Worm (Caenorhabditis elegans) whole organism, L1 larva: ENCODE measurements around the gene set-25.

ENCODE experiments used
- aha-1 ChIP-seq: fragments of 150-350 bp; optimal IDR thresholded peaks from 2 replicates; lab custom pipeline; 2014; ENCODE audit warnings: missing biosample characterization, missing genetic modification characterization
- ceh-82 ChIP-seq, 3 experiments: fragments of 150-350 bp in 1 of 3; sonication (generic microtip) in 2 of 3; optimal IDR thresholded peaks; 2 replicates each; lab custom pipeline; 2014 to 2017; ENCODE audit warnings: missing biosample characterization in 3 of 3, missing genetic modification characterization in 3 of 3
- ceh-88 ChIP-seq: fragments of 200-800 bp; sonication (Bioruptor generic); IDR thresholded peaks from 2 replicates; pipeline ENCODE4 v1.3.6; 2022; ENCODE audit warnings: missing genetic modification characterization, missing compliant biosample characterization
- dpl-1 ChIP-seq, 3 experiments: fragments of 150-350 bp in 2 of 3; sonication (generic microtip) in 1 of 3; optimal IDR thresholded peaks; 2 replicates each; lab custom pipeline; 2014 to 2017; ENCODE audit warnings: missing biosample characterization in 3 of 3, missing genetic modification characterization in 3 of 3, missing genetic modification reagents in 3 of 3
- dsc-1 ChIP-seq: sonication (generic microtip); optimal IDR thresholded peaks from 2 replicates; lab custom pipeline; 2016; ENCODE audit warnings: mild to moderate bottlenecking, missing genetic modification characterization, missing compliant biosample characterization
- efl-1 ChIP-seq, 4 experiments: fragments of 150-350 bp; optimal IDR thresholded peaks in 3 of 4; peaks in 1 of 4; 1 replicate in 1 of 4; 2 replicates in 3 of 4; lab custom pipeline; 2014; ENCODE audit warnings: missing biosample characterization in 2 of 4, missing genetic modification characterization in 2 of 4, missing genetic modification reagents in 2 of 4
- fkh-10 ChIP-seq: sonication (generic microtip); optimal IDR thresholded peaks from 2 replicates; lab custom pipeline; 2017; ENCODE audit warnings: missing biosample characterization, missing genetic modification reagents, missing genetic modification characterization
- fkh-4 ChIP-seq: sonication (generic microtip); optimal IDR thresholded peaks from 2 replicates; lab custom pipeline; 2016; ENCODE audit warnings: missing compliant biosample characterization, missing genetic modification characterization, borderline replicate concordance
- grh-1 ChIP-seq: fragments of 200-800 bp; sonication (Bioruptor generic); IDR thresholded peaks from 2 replicates; pipeline ENCODE4 v1.3.6; 2022; ENCODE audit warnings: missing genetic modification reagents, missing genetic modification characterization, missing compliant biosample characterization
- hlh-4 ChIP-seq: sonication (generic microtip); optimal IDR thresholded peaks from 2 replicates; lab custom pipeline; 2016; ENCODE audit warnings: mild to moderate bottlenecking, missing genetic modification characterization, missing compliant biosample characterization
- hpl-2 ChIP-seq: fragments of 150-350 bp; optimal IDR thresholded peaks from 2 replicates; lab custom pipeline; 2014; ENCODE audit warnings: missing biosample characterization, missing genetic modification reagents, missing genetic modification characterization
- irx-1 ChIP-seq: sonication (generic microtip); optimal IDR thresholded peaks from 2 replicates; lab custom pipeline; 2016; ENCODE audit warnings: missing genetic modification characterization, missing compliant biosample characterization
- lin-14 ChIP-seq: fragments of 200-800 bp; sonication (Bioruptor generic); optimal IDR thresholded peaks from 2 replicates; lab custom pipeline; 2018; ENCODE audit warnings: mild to moderate bottlenecking, missing genetic modification characterization, moderate library complexity, missing compliant biosample characterization
- lin-15B ChIP-seq: fragments of 150-350 bp; sonication (generic microtip); optimal IDR thresholded peaks from 3 replicates; lab custom pipeline; 2014; ENCODE audit warnings: missing biosample characterization, missing genetic modification characterization
- lin-35 ChIP-seq, 2 experiments: fragments of 150-350 bp; optimal IDR thresholded peaks; 2 replicates each; lab custom pipeline; 2014; ENCODE audit warnings: missing biosample characterization in 2 of 2, missing genetic modification characterization in 2 of 2, missing genetic modification reagents in 2 of 2
- lsy-2 ChIP-seq, 2 experiments: fragments of 150-350 bp; optimal IDR thresholded peaks; 2 replicates each; lab custom pipeline; 2014; ENCODE audit warnings: missing biosample characterization in 2 of 2, missing genetic modification characterization in 2 of 2
- mab-9 ChIP-seq: fragments of 200-800 bp; sonication (Bioruptor generic); IDR thresholded peaks from 2 replicates; pipeline ENCODE4 v1.3.6; 2022; ENCODE audit warnings: missing genetic modification reagents, missing genetic modification characterization, missing compliant biosample characterization
- mef-2 ChIP-seq: fragments of 150-350 bp; optimal IDR thresholded peaks from 2 replicates; lab custom pipeline; 2014; ENCODE audit warnings: missing biosample characterization, missing genetic modification characterization
- nhr-11 ChIP-seq: fragments of 150-350 bp; optimal IDR thresholded peaks from 2 replicates; lab custom pipeline; 2014; ENCODE audit warnings: missing biosample characterization, missing genetic modification characterization
- nhr-19 ChIP-seq: fragments of 200-800 bp; sonication (Bioruptor generic); conservative IDR thresholded peaks from 2 replicates; pipeline ENCODE4 v1.3.6; 2022; ENCODE audit warnings: missing genetic modification characterization, missing compliant biosample characterization
- nhr-20 ChIP-seq: sonication (generic microtip); optimal IDR thresholded peaks from 2 replicates; lab custom pipeline; 2016; ENCODE audit warnings: mild to moderate bottlenecking, missing genetic modification characterization, missing compliant biosample characterization
- nhr-47 ChIP-seq: sonication (generic microtip); optimal IDR thresholded peaks from 2 replicates; lab custom pipeline; 2016; ENCODE audit warnings: mild to moderate bottlenecking, missing genetic modification characterization, moderate library complexity, missing compliant biosample characterization
- nhr-71 ChIP-seq: sonication (generic microtip); optimal IDR thresholded peaks from 2 replicates; lab custom pipeline; 2016; ENCODE audit warnings: mild to moderate bottlenecking, missing genetic modification characterization, moderate library complexity, missing compliant biosample characterization
- nhr-77 ChIP-seq: fragments of 150-350 bp; optimal IDR thresholded peaks from 2 replicates; lab custom pipeline; 2014; ENCODE audit warnings: missing biosample characterization, missing genetic modification characterization
- nhr-84 ChIP-seq: sonication (generic microtip); optimal IDR thresholded peaks from 2 replicates; lab custom pipeline; 2017; ENCODE audit warnings: missing biosample characterization, missing genetic modification characterization
- nhr-85 ChIP-seq: sonication (generic microtip); peaks from one replicate; lab custom pipeline; 2016; ENCODE audit warnings: missing genetic modification characterization, inconsistent platforms, missing compliant biosample characterization
- nhr-90 ChIP-seq: sonication (generic microtip); optimal IDR thresholded peaks from 2 replicates; lab custom pipeline; 2016; ENCODE audit warnings: mild to moderate bottlenecking, missing genetic modification characterization, missing compliant biosample characterization; ENCODE audit not compliant: poor library complexity
- pqm-1 ChIP-seq: sonication (generic microtip); optimal IDR thresholded peaks from 3 replicates; lab custom pipeline; 2017; ENCODE audit warnings: missing biosample characterization, missing genetic modification characterization
- rnt-1 ChIP-seq: sonication (generic microtip); optimal IDR thresholded peaks from 2 replicates; lab custom pipeline; 2016; ENCODE audit warnings: mild to moderate bottlenecking, missing genetic modification characterization, moderate library complexity, missing compliant biosample characterization
- skn-1 ChIP-seq: fragments of 150-350 bp; optimal IDR thresholded peaks from 2 replicates; lab custom pipeline; 2014; ENCODE audit warnings: missing biosample characterization, missing genetic modification characterization
- snu-23 ChIP-seq: sonication (generic microtip); optimal IDR thresholded peaks from 2 replicates; lab custom pipeline; 2016; ENCODE audit warnings: missing genetic modification characterization, missing compliant biosample characterization
- sox-4 ChIP-seq: sonication (generic microtip); optimal IDR thresholded peaks from 2 replicates; lab custom pipeline; 2016; ENCODE audit warnings: missing genetic modification characterization, missing compliant biosample characterization
- sup-37 ChIP-seq: fragments of 200-800 bp; sonication (Bioruptor generic); optimal IDR thresholded peaks from 2 replicates; lab custom pipeline; 2018; ENCODE audit warnings: mild to moderate bottlenecking, missing genetic modification characterization, missing compliant biosample characterization
- tlp-1 ChIP-seq: fragments of 150-350 bp; optimal IDR thresholded peaks from 2 replicates; lab custom pipeline; 2014; ENCODE audit warnings: missing biosample characterization, missing genetic modification characterization
- unc-30 ChIP-seq: sonication (generic microtip); optimal IDR thresholded peaks from 2 replicates; lab custom pipeline; 2017; ENCODE audit warnings: missing biosample characterization, missing genetic modification characterization
- unc-62 ChIP-seq: fragments of 150-350 bp; optimal IDR thresholded peaks from 2 replicates; lab custom pipeline; 2014; ENCODE audit warnings: missing biosample characterization, missing genetic modification reagents, missing genetic modification characterization
- unc-86 ChIP-seq: sonication (generic microtip); optimal IDR thresholded peaks from 2 replicates; lab custom pipeline; 2016; ENCODE audit warnings: missing genetic modification characterization, missing compliant biosample characterization
- unc-98 ChIP-seq: fragments of 200-800 bp; sonication (Bioruptor generic); IDR thresholded peaks from 2 replicates; pipeline ENCODE4 v1.3.6; 2022; ENCODE audit warnings: missing genetic modification characterization, missing compliant biosample characterization
- vab-15 ChIP-seq: sonication (generic microtip); optimal IDR thresholded peaks from 2 replicates; lab custom pipeline; 2017; ENCODE audit warnings: missing genotype, mild to moderate bottlenecking, missing genetic modification characterization, missing compliant biosample characterization
- xbp-1 ChIP-seq: sonication (generic microtip); optimal IDR thresholded peaks from 2 replicates; lab custom pipeline; 2016; ENCODE audit warnings: missing genetic modification characterization, missing compliant biosample characterization
- zag-1 ChIP-seq: fragments of 150-350 bp; optimal IDR thresholded peaks from 2 replicates; lab custom pipeline; 2014; ENCODE audit warnings: missing biosample characterization, missing genetic modification characterization
- zip-4 ChIP-seq: fragments of 200-800 bp; sonication (Bioruptor generic); optimal IDR thresholded peaks from 2 replicates; lab custom pipeline; 2018; ENCODE audit warnings: mild to moderate bottlenecking, missing genetic modification characterization, moderate library complexity, missing compliant biosample characterization
- ztf-4 ChIP-seq: fragments of 150-350 bp; optimal IDR thresholded peaks from 2 replicates; lab custom pipeline; 2014; ENCODE audit warnings: missing biosample characterization, missing genetic modification characterization

Gene set-25

ce11 chrIII:13292971-13293514 is at the start of gene set-25:
TSS of gene set-25 (minus strand) at chrIII:13293090.
- TF ChIP-seq nhr-47 (tag; lab: Kevin White, UChicago) (peak; percentile 14), dpl-1 (GFP tag; optimal IDR thresholded peaks at IDR 0.05; lab: Kevin White, UChicago) (peak in 1 of 3 experiments; percentile 31), dsc-1 (peak; percentile 4), nhr-71 (tag; lab: Kevin White, UChicago) (peak; percentile 44), nhr-85 (tag; lab: Kevin White, UChicago) (peak; percentile 38), lin-14 (GFP tag; lab: Kevin White, UChicago) (peak; percentile 26), lsy-2 (tag; optimal IDR thresholded peaks at IDR 0.05; lab: Kevin White, UChicago) (peak in 1 of 2 experiments; percentile 23), ceh-88 (0 out of 2 replicates have a peak, but pooled peaks have one; percentile 34), efl-1 (optimal IDR thresholded peaks at IDR 0.05; lab: Kevin White, UChicago) (peak in 1 of 2 experiments; percentile 23), efl-1 (GFP tag; optimal IDR thresholded peaks at IDR 0.05 in 1 of 2; lab: Kevin White, UChicago) (peak in 1 of 2 experiments; percentile 63), nhr-19 (peak; percentile 36), snu-23 (peak; percentile 9)

ce11 chrIII:13342079-13342734 is 49.3 kb upstream of the set-25 start, which contains the start of gene dro-1:
TSS of gene dro-1 (plus strand) at chrIII:13342684.
- TF ChIP-seq mef-2 (tag; lab: Kevin White, UChicago) (no peak), tlp-1 (tag; lab: Kevin White, UChicago) (no peak), unc-86 (tag; lab: Kevin White, UChicago) (no peak), nhr-85 (tag; lab: Kevin White, UChicago) (no peak), xbp-1 (tag; lab: Kevin White, UChicago) (no peak), grh-1 (no peak), efl-1 (optimal IDR thresholded peaks at IDR 0.05; lab: Kevin White, UChicago) (no peak), efl-1 (GFP tag; optimal IDR thresholded peaks at IDR 0.05 in 1 of 2; lab: Kevin White, UChicago) (no peak), nhr-84 (tag; lab: Kevin White, UChicago) (no peak), dpl-1 (GFP tag; optimal IDR thresholded peaks at IDR 0.05; lab: Kevin White, UChicago) (no peak), irx-1 (no peak), aha-1 (tag; lab: Kevin White, UChicago) (no peak), nhr-77 (tag; lab: Kevin White, UChicago) (no peak), unc-30 (tag; lab: Kevin White, UChicago) (no peak), unc-62 (GFP tag; lab: Kevin White, UChicago) (no peak), lin-35 (GFP tag; optimal IDR thresholded peaks at IDR 0.05; lab: Kevin White, UChicago) (no peak), ztf-4 (tag; lab: Kevin White, UChicago) (no peak), fkh-10 (GFP tag; lab: Kevin White, UChicago) (no peak), unc-98 (GFP tag; lab: Robert Waterston, UW) (no peak)
- TF ChIP-seq, all 84 proteins: peak for 0

ce11 chrIII:13341275-13341626 is 48.4 kb upstream of the set-25 start, which contains the start of gene nud-1:
TSS of gene nud-1 (plus strand) at chrIII:13341527.
- TF ChIP-seq lin-15B (tag; lab: Kevin White, UChicago) (no peak), unc-86 (tag; lab: Kevin White, UChicago) (no peak), mab-9 (GFP tag; lab: Robert Waterston, UW) (no peak), zag-1 (tag; lab: Kevin White, UChicago) (no peak), zip-4 (GFP tag; lab: Kevin White, UChicago) (no peak)
- TF ChIP-seq, all 84 proteins: peak for 0

- TF ChIP-seq ceh-82 (tag; optimal IDR thresholded peaks at IDR 0.05; lab: Kevin White, UChicago) (peak in 1 of 3 experiments; percentile 3), nhr-11 (tag; lab: Kevin White, UChicago) (no peak), rnt-1 (tag; lab: Kevin White, UChicago) (peak; percentile 24), nhr-20 (tag; lab: Kevin White, UChicago) (peak; percentile 20), fkh-4 (no peak), pqm-1 (tag; lab: Kevin White, UChicago) (no peak), skn-1 (no peak), nhr-90 (tag; lab: Kevin White, UChicago) (peak; percentile 28), vab-15 (tag; lab: Kevin White, UChicago) (no peak), dsc-1 (peak; percentile 66), sox-4 (tag; lab: Kevin White, UChicago) (no peak), hlh-4 (tag; lab: Kevin White, UChicago) (no peak), aha-1 (tag; lab: Kevin White, UChicago) (no peak), sup-37 (GFP tag; lab: Kevin White, UChicago) (no peak), grh-1 (no peak), hpl-2 (GFP tag; lab: Kevin White, UChicago) (no peak), mef-2 (tag; lab: Kevin White, UChicago) (no peak)
These were observed 47.8 kb upstream of the set-25 start for ce11 chrIII:13340504-13341274.
